Worm (Caenorhabditis elegans): ENCODE measurements around the gene K09G1.2.

- TF ChIP-seq ama-1 (optimal IDR thresholded peaks at IDR 0.05) (no peak), flt-1 (GFP tag; IDR thresholded peaks at IDR 0.05) (no peak), scrt-1 (GFP tag; IDR thresholded peaks at IDR 0.05) (no peak), ets-7 (tag; optimal IDR thresholded peaks at IDR 0.05) (no peak), F13C5.2 (tag; optimal IDR thresholded peaks at IDR 0.05) (no peak), tbx-11 (GFP tag; IDR thresholded peaks at IDR 0.05) (no peak), tbx-37 (GFP tag; conservative IDR thresholded peaks at IDR 0.05) (no peak), ceh-36 (tag; optimal IDR thresholded peaks at IDR 0.05) (no peak), pes-1 (GFP tag; IDR thresholded peaks at IDR 0.05) (no peak), ceh-13 (GFP tag; optimal IDR thresholded peaks at IDR 0.05) (no peak), tra-4 (tag; optimal IDR thresholded peaks at IDR 0.05) (no peak), hmbx-1 (tag; optimal IDR thresholded peaks at IDR 0.05) (no peak)
These were observed 28.5 kb downstream of the K09G1.2 start, which contains the start of gene idpc-7 for ce11 chrV:9618919-9619318.

Data from whole organism, early embryonic.